Worm (Caenorhabditis elegans): ENCODE results near the gene oatr-1.

The oatr-1 gene

ce11 chrIII:6432939-6433338 is 37.0 kb upstream of the oatr-1 start, which contains the start of gene vps-16:
vps-16 (plus strand) TSS chrIII:6433239.
- no peak for TF ChIP-seq him-1 (tag; optimal IDR thresholded peaks at IDR 0.05)
- TF ChIP-seq ekl-4 (GFP tag; IDR thresholded peaks at IDR 0.05): 0 out of 2 replicates have a peak, but pooled peaks have one; percentile 41
- TF ChIP-seq cebp-1 (GFP tag; IDR thresholded peaks at IDR 0.05): no peak
- TF ChIP-seq cebp-1 (tag; optimal IDR thresholded peaks at IDR 0.05): peak; percentile 15

ce11 chrIII:6431766-6432228 is 35.8 kb upstream of the oatr-1 start, which contains the start of the genes mrps-17 and txdc-9:
mrps-17 (minus strand) TSS chrIII:6431798.
txdc-9 (plus strand) TSS chrIII:6432178.
- TF ChIP-seq rcor-1 (GFP tag; IDR thresholded peaks at IDR 0.05) (no peak), ceh-27 (GFP tag; optimal IDR thresholded peaks at IDR 0.05) (peak; percentile 55), hmg-20 (GFP tag; IDR thresholded peaks at IDR 0.05) (no peak), egl-18 (GFP tag; IDR thresholded peaks at IDR 0.05) (no peak), Y79H2A.3 (GFP tag; conservative IDR thresholded peaks at IDR 0.05) (no peak), ceh-79 (tag; optimal IDR thresholded peaks at IDR 0.05) (no peak), rec-8 (tag; optimal IDR thresholded peaks at IDR 0.05) (no peak), unc-62 (GFP tag; optimal IDR thresholded peaks at IDR 0.05) (no peak), C17E4.6 (GFP tag; IDR thresholded peaks at IDR 0.05) (no peak), athp-1 (tag; optimal IDR thresholded peaks at IDR 0.05) (no peak), pbrm-1 (GFP tag; IDR thresholded peaks at IDR 0.05) (no peak), B0035.1 (tag; optimal IDR thresholded peaks at IDR 0.05) (no peak), dpl-1 (GFP tag; optimal IDR thresholded peaks at IDR 0.05) (peak; percentile 36), cebp-2 (GFP tag; IDR thresholded peaks at IDR 0.05) (no peak), akir-1 (GFP tag; optimal IDR thresholded peaks at IDR 0.05) (no peak), xnd-1 (tag; optimal IDR thresholded peaks at IDR 0.05) (no peak), lag-1 (GFP tag; IDR thresholded peaks at IDR 0.05) (no peak), F22D6.2 (tag; optimal IDR thresholded peaks at IDR 0.05) (no peak), hrde-1 (tag; optimal IDR thresholded peaks at IDR 0.05; ENCODE audit: borderline replicate concordance) (no peak), hlh-26 (GFP tag; conservative IDR thresholded peaks at IDR 0.05) (no peak), die-1 (tag; optimal IDR thresholded peaks at IDR 0.05) (no peak), tlf-1 (GFP tag; optimal IDR thresholded peaks at IDR 0.05) (no peak), egl-44 (GFP tag; IDR thresholded peaks at IDR 0.05) (no peak), bed-2 (GFP tag; IDR thresholded peaks at IDR 0.05) (no peak), K11D2.4 (GFP tag; IDR thresholded peaks at IDR 0.05) (no peak), mxl-1 (tag; optimal IDR thresholded peaks at IDR 0.05) (no peak), pha-4 (tag; optimal IDR thresholded peaks at IDR 0.05) (no peak), mel-28 (tag; optimal IDR thresholded peaks at IDR 0.05; ENCODE audit: borderline replicate concordance) (no peak), efl-1 (GFP tag; optimal IDR thresholded peaks at IDR 0.05) (peak; percentile 47), aptf-3 (GFP tag; IDR thresholded peaks at IDR 0.05) (no peak), K12H6.12 (tag; optimal IDR thresholded peaks at IDR 0.05) (no peak), unc-130 (GFP tag; optimal IDR thresholded peaks at IDR 0.05) (no peak), lsy-27 (tag; optimal IDR thresholded peaks at IDR 0.05; ENCODE audit: borderline replicate concordance, insufficient read depth) (no peak), madf-8 (GFP tag; conservative IDR thresholded peaks at IDR 0.05) (no peak), ceh-100 (GFP tag; IDR thresholded peaks at IDR 0.05) (no peak), Y56A3A.18 (GFP tag; IDR thresholded peaks at IDR 0.05) (no peak), F10E7.11 (tag; optimal IDR thresholded peaks at IDR 0.05) (no peak), ccch-3 (GFP tag; optimal IDR thresholded peaks at IDR 0.05) (no peak), nhr-120 (GFP tag; IDR thresholded peaks at IDR 0.05) (no peak), Y53G8AR.9 (GFP tag; conservative IDR thresholded peaks at IDR 0.05) (no peak), sptf-2 (GFP tag; optimal IDR thresholded peaks at IDR 0.05) (no peak), ceh-91 (GFP tag; IDR thresholded peaks at IDR 0.05) (no peak), ZK185.1 (tag; optimal IDR thresholded peaks at IDR 0.05; ENCODE audit: poor library complexity, severe bottlenecking) (peak; percentile 5), F37B4.10 (GFP tag; IDR thresholded peaks at IDR 0.05) (no peak)
